Fruit fly (Drosophila melanogaster): ENCODE measurements around the gene CG13312.

CG13312 gene

DNA sequence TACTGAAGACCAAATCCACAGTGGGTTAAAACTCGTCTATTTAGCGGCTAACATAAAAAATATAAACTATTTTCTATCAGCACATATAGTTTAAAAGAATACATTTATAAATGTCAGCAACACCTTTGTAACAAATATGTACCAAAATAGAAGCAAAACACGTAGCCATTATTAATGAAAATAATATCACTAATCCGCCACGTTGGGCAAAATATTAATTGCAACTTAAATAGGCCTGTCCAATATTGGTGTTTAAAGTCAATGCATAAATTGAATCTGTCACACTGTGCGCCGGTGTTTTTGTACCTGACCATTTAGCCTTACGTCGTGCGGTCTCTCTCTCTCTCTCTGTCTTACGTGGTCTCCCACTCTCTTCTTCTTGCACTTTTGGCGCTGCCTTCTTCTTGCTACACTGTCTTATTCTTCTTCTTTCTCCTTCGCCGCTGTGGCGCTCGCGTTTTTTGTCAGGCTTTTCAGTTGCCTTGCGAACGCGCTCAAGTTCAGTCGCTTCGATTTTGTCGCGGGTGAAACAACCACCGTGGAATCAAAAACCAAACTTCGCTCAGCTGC lies 41.0 kb downstream of the CG13312 start (continued):
- TF ChIP-seq CG10431 (GFP tag; optimal IDR thresholded peaks at IDR 0.05) (peak; percentile 97), CG3163 (GFP tag; optimal IDR thresholded peaks at IDR 0.05) (peak; percentile 88), CG11398 (GFP tag; optimal IDR thresholded peaks at IDR 0.05) (peak; percentile 95), MBD-R2 (GFP tag; IDR thresholded peaks at IDR 0.05) (peak; percentile 90), Rx (GFP tag; IDR thresholded peaks at IDR 0.05) (peak; percentile 95), CG4424 (GFP tag; optimal IDR thresholded peaks at IDR 0.05) (peak; percentile 97), CG43689 (GFP tag; IDR thresholded peaks at IDR 0.05) (peak; percentile 95), shn (GFP tag; optimal IDR thresholded peaks at IDR 0.05) (peak; percentile 98), MESR4 (GFP tag; optimal IDR thresholded peaks at IDR 0.05) (peak; percentile 56), Xrp1 (GFP tag; IDR thresholded peaks at IDR 0.05) (peak; percentile 98), Hr3 (GFP tag; optimal IDR thresholded peaks at IDR 0.05) (peak; percentile 98), CTCF (GFP tag; optimal IDR thresholded peaks at IDR 0.05) (peak; percentile 73), bcd (GFP tag; optimal IDR thresholded peaks at IDR 0.05) (peak; percentile 98), CG33557 (GFP tag; optimal IDR thresholded peaks at IDR 0.05) (peak; percentile 99), Camta (GFP tag; optimal IDR thresholded peaks at IDR 0.05) (peak; percentile 91), Abd-B (GFP tag; optimal IDR thresholded peaks at IDR 0.05) (peak; percentile 84), pita (GFP tag; optimal IDR thresholded peaks at IDR 0.05) (no peak), CG6654 (GFP tag; optimal IDR thresholded peaks at IDR 0.05) (peak; percentile 93), Lim3 (GFP tag; IDR thresholded peaks at IDR 0.05) (peak; percentile 97), CG30020 (tag; optimal IDR thresholded peaks at IDR 0.05) (peak; percentile 90), Side (GFP tag; optimal IDR thresholded peaks at IDR 0.05) (peak; percentile 96), CG6272 (GFP tag; IDR thresholded peaks at IDR 0.05) (peak; percentile 96), CG18262 (tag; optimal IDR thresholded peaks at IDR 0.05) (peak; percentile 99), da (GFP tag; optimal IDR thresholded peaks at IDR 0.05) (peak; percentile 96), scrt (GFP tag; optimal IDR thresholded peaks at IDR 0.05) (peak; percentile 86), CG15073 (GFP tag; optimal IDR thresholded peaks at IDR 0.05) (peak; percentile 90), CG8924 (tag; optimal IDR thresholded peaks at IDR 0.05) (peak; percentile 99), CG32532 (GFP tag; IDR thresholded peaks at IDR 0.05) (peak; percentile 98), CG3995 (GFP tag; optimal IDR thresholded peaks at IDR 0.05) (peak; percentile 82), CG1529 (GFP tag; optimal IDR thresholded peaks at IDR 0.05) (peak; percentile 99), fu2 (GFP tag; optimal IDR thresholded peaks at IDR 0.05) (peak; percentile 97), CG6689 (GFP tag; IDR thresholded peaks at IDR 0.05) (peak; percentile 99), sens (GFP tag) (peak; percentile 100), trh (GFP tag; optimal IDR thresholded peaks at IDR 0.05) (peak; percentile 89), gce (GFP tag; IDR thresholded peaks at IDR 0.05) (peak; percentile 95), pnt (GFP tag; optimal IDR thresholded peaks at IDR 0.05) (peak; percentile 97), CG3281 (GFP tag; optimal IDR thresholded peaks at IDR 0.05) (peak; percentile 98), ssp (GFP tag; IDR thresholded peaks at IDR 0.05) (peak; percentile 93), fd96Cb (tag; optimal IDR thresholded peaks at IDR 0.05) (peak; percentile 98), CG31388 (GFP tag; optimal IDR thresholded peaks at IDR 0.05) (peak; percentile 90), CG15479 (GFP tag; optimal IDR thresholded peaks at IDR 0.05) (no peak), Nf-YC (tag; optimal IDR thresholded peaks at IDR 0.05) (peak; percentile 91), yki (optimal IDR thresholded peaks at IDR 0.05) (no peak), CG31365 (tag; optimal IDR thresholded peaks at IDR 0.05) (peak; percentile 86), ewg (GFP tag; optimal IDR thresholded peaks at IDR 0.05) (peak; percentile 97), CG10267 (tag; optimal IDR thresholded peaks at IDR 0.05) (peak; percentile 77), HmgZ (tag; optimal IDR thresholded peaks at IDR 0.05) (peak; percentile 99), fd3F (GFP tag; optimal IDR thresholded peaks at IDR 0.05) (peak; percentile 98), Hr51 (GFP tag; optimal IDR thresholded peaks at IDR 0.05) (peak; percentile 96 to 99), ham (GFP tag; IDR thresholded peaks at IDR 0.05) (peak; percentile 93), MTF-1 (GFP tag; optimal IDR thresholded peaks at IDR 0.05; ENCODE audit: borderline replicate concordance) (peak; percentile 88), CG1233 (GFP tag; optimal IDR thresholded peaks at IDR 0.05) (peak; percentile 72)
